Worm (Caenorhabditis elegans): ENCODE data around the gene T05H4.4.

ce11 chrV:6464238-6464637 lies 25.5 kb downstream of the T05H4.4 start:
- TF ChIP-seq hmg-1.2 (GFP tag; IDR thresholded peaks at IDR 0.05) (no peak), nfya-1 (tag; optimal IDR thresholded peaks at IDR 0.05; ENCODE audit: borderline replicate concordance, insufficient read depth) (no peak), zim-3 (tag; optimal IDR thresholded peaks at IDR 0.05) (no peak), attf-3 (GFP tag; conservative IDR thresholded peaks at IDR 0.05) (no peak), lir-1 (GFP tag; conservative IDR thresholded peaks at IDR 0.05) (no peak), hmg-20 (GFP tag; IDR thresholded peaks at IDR 0.05) (no peak), efl-1 (GFP tag; optimal IDR thresholded peaks at IDR 0.05) (no peak), cebp-1 (GFP tag; IDR thresholded peaks at IDR 0.05) (no peak), cebp-1 (tag; optimal IDR thresholded peaks at IDR 0.05) (no peak), ztf-25 (GFP tag; IDR thresholded peaks at IDR 0.05) (no peak), ama-1 (optimal IDR thresholded peaks at IDR 0.05) (no peak), ama-1 (GFP tag; optimal IDR thresholded peaks at IDR 0.05) (no peak), rcor-1 (GFP tag; IDR thresholded peaks at IDR 0.05) (no peak)

Measured in whole organism, young adult.